Fruit fly (Drosophila melanogaster): ENCODE results near the gene CG31140.
A peak's percentile ranks its signal among the peaks of the same experiment; 100 is the strongest.

CG31140 gene

dm6 chr3R:23981645-23982044 lies 18.7 kb downstream of the CG31140 start:
- no peak for TF ChIP-seq Abd-B (GFP tag; optimal IDR thresholded peaks at IDR 0.05)
- no peak for TF ChIP-seq psq (GFP tag; optimal IDR thresholded peaks at IDR 0.05)
- peak; percentile 93 for TF ChIP-seq Dfd (GFP tag; optimal IDR thresholded peaks at IDR 0.05)
- TF ChIP-seq sv (GFP tag; optimal IDR thresholded peaks at IDR 0.05) = no peak
- no peak for TF ChIP-seq CG32264 (GFP tag; optimal IDR thresholded peaks at IDR 0.05)
- TF ChIP-seq Vsx2 (GFP tag; optimal IDR thresholded peaks at IDR 0.05; ENCODE audit: partially characterized antibody) = no peak
- TF ChIP-seq sage (GFP tag; optimal IDR thresholded peaks at IDR 0.05) = no peak
- TF ChIP-seq Dif (GFP tag; optimal IDR thresholded peaks at IDR 0.05; ENCODE audit: partially characterized antibody) = no peak

- TF ChIP-seq N (GFP tag; optimal IDR thresholded peaks at IDR 0.05) = no peak
- TF ChIP-seq Sp1 (GFP tag; optimal IDR thresholded peaks at IDR 0.05) = peak; percentile 15
- TF ChIP-seq CrebA (GFP tag; optimal IDR thresholded peaks at IDR 0.05; ENCODE audit: borderline replicate concordance) = no peak
- TF ChIP-seq brk (GFP tag; optimal IDR thresholded peaks at IDR 0.05) = no peak
- TF ChIP-seq Mio (GFP tag; optimal IDR thresholded peaks at IDR 0.05) = no peak
- peak; percentile 14 for TF ChIP-seq sv (GFP tag; optimal IDR thresholded peaks at IDR 0.05)
- peak; percentile 83 for TF ChIP-seq Vsx2 (GFP tag; optimal IDR thresholded peaks at IDR 0.05; ENCODE audit: partially characterized antibody)
- no peak for TF ChIP-seq tai (GFP tag; optimal IDR thresholded peaks at IDR 0.05)
- TF ChIP-seq Jra (GFP tag; optimal IDR thresholded peaks at IDR 0.05) = peak; percentile 77
- TF ChIP-seq rgr (GFP tag; optimal IDR thresholded peaks at IDR 0.05) = peak; percentile 75
- peak in 1 of 2 experiments; percentile 73 for TF ChIP-seq foxo (GFP tag; optimal IDR thresholded peaks at IDR 0.05)
- peak; percentile 72 for TF ChIP-seq fru (GFP tag; optimal IDR thresholded peaks at IDR 0.05)
- TF ChIP-seq Abd-B (GFP tag; optimal IDR thresholded peaks at IDR 0.05) = no peak
- TF ChIP-seq h (GFP tag; optimal IDR thresholded peaks at IDR 0.05) = peak; percentile 74
- peak; percentile 97 for TF ChIP-seq Hr83 (GFP tag; optimal IDR thresholded peaks at IDR 0.05; ENCODE audit: poor library complexity, severe bottlenecking)
- peak; percentile 22 for TF ChIP-seq psq (GFP tag; optimal IDR thresholded peaks at IDR 0.05)
- no peak for TF ChIP-seq dl (GFP tag; optimal IDR thresholded peaks at IDR 0.05; ENCODE audit: insufficient read depth in 1 of 2, partially characterized antibody in 2 of 2)
- TF ChIP-seq woc (GFP tag; optimal IDR thresholded peaks at IDR 0.05) = no peak
- no peak for TF ChIP-seq dsf (GFP tag; optimal IDR thresholded peaks at IDR 0.05; ENCODE audit: borderline replicate concordance)
- no peak for TF ChIP-seq GATAd (GFP tag; optimal IDR thresholded peaks at IDR 0.05)
- TF ChIP-seq HLH106 (tag; optimal IDR thresholded peaks at IDR 0.05) = peak; percentile 35
- TF ChIP-seq ey (GFP tag; optimal IDR thresholded peaks at IDR 0.05) = no peak
- peak; percentile 47 for TF ChIP-seq CG9705 (GFP tag; optimal IDR thresholded peaks at IDR 0.05)
- TF ChIP-seq dmrt93B (GFP tag; optimal IDR thresholded peaks at IDR 0.05) = no peak
- TF ChIP-seq sage (GFP tag; optimal IDR thresholded peaks at IDR 0.05) = no peak
- TF ChIP-seq br (GFP tag; optimal IDR thresholded peaks at IDR 0.05) = peak; percentile 71
- TF ChIP-seq OdsH (GFP tag; optimal IDR thresholded peaks at IDR 0.05) = peak; percentile 62
- TF ChIP-seq Hr78 (GFP tag; optimal IDR thresholded peaks at IDR 0.05) = no peak
- no peak for TF ChIP-seq Dfd (GFP tag; optimal IDR thresholded peaks at IDR 0.05)
- no peak for TF ChIP-seq Dif (GFP tag; optimal IDR thresholded peaks at IDR 0.05; ENCODE audit: partially characterized antibody)
- TF ChIP-seq jim (GFP tag; optimal IDR thresholded peaks at IDR 0.05) = peak; percentile 45
- no peak for TF ChIP-seq usp (GFP tag; optimal IDR thresholded peaks at IDR 0.05)
- TF ChIP-seq Rel (GFP tag; optimal IDR thresholded peaks at IDR 0.05) = no peak
- peak; percentile 64 for TF ChIP-seq Rel (tag; optimal IDR thresholded peaks at IDR 0.05)
- no peak for TF ChIP-seq lola (GFP tag; optimal IDR thresholded peaks at IDR 0.05)
- TF ChIP-seq CG32264 (GFP tag; optimal IDR thresholded peaks at IDR 0.05) = no peak
- no peak for TF ChIP-seq pan (optimal IDR thresholded peaks at IDR 0.05)
- peak; percentile 88 for TF ChIP-seq Hnf4 (GFP tag; optimal IDR thresholded peaks at IDR 0.05)
Observed at dm6 chr3R:23986479-23986930, 23.5 kb downstream of the CG31140 start, which contains the start of the genes CG13603 and CG5902. Gene CG13603 (minus strand): TSS chr3R:23986569. Gene CG5902 (plus strand): TSS chr3R:23986642.

dm6 chr3R:23991364-23991763 lies 28.4 kb downstream of the CG31140 start:
- TF ChIP-seq HLH106 (tag; optimal IDR thresholded peaks at IDR 0.05) (no peak), fru (GFP tag; optimal IDR thresholded peaks at IDR 0.05) (peak; percentile 6)
